Fruit fly (Drosophila melanogaster) whole organism, embryonic: ENCODE data around the gene 14-3-3epsilon.
A peak's percentile ranks its signal among the peaks of the same experiment; 100 is the strongest.

ENCODE experiments used
- Asciz ChIP-seq: fragments of 200-800 bp; sonication (Bioruptor generic); optimal IDR thresholded peaks from 2 replicates; lab custom pipeline; 2017; ENCODE audit warnings: missing biosample characterization, mild to moderate bottlenecking, missing genetic modification characterization, missing genetic modification reagents
- Atf3 ChIP-seq: fragments of 200-800 bp; sonication (Bioruptor generic); optimal IDR thresholded peaks from 3 replicates; lab custom pipeline; 2016; ENCODE audit warnings: missing biosample characterization, missing genetic modification characterization
- B-H1 ChIP-seq: fragments of 200-800 bp; sonication (Bioruptor generic); IDR thresholded peaks from 3 replicates; pipeline ENCODE4 v1.3.6; 2022; ENCODE audit warnings: missing biosample characterization, missing genetic modification characterization
- C15 ChIP-seq: fragments of 200-800 bp; sonication (Bioruptor generic); IDR thresholded peaks from 3 replicates; pipeline ENCODE4 v1.3.6; 2022; ENCODE audit warnings: missing biosample characterization, missing genetic modification characterization
- CG10654 ChIP-seq: fragments of 200-800 bp; sonication (Bioruptor generic); optimal IDR thresholded peaks from 2 replicates; lab custom pipeline; 2016; ENCODE audit warnings: missing biosample characterization, missing genetic modification characterization
- CG12659 ChIP-seq: fragments of 200-800 bp; sonication (Bioruptor generic); optimal IDR thresholded peaks from 3 replicates; lab custom pipeline; 2017; ENCODE audit warnings: mild to moderate bottlenecking, missing biosample characterization, missing genetic modification reagents, missing genetic modification characterization
- CG14014 ChIP-seq: fragments of 200-800 bp; sonication (Bioruptor generic); IDR thresholded peaks from 2 replicates; pipeline ENCODE4 v1.3.6; 2022; ENCODE audit warnings: missing biosample characterization, missing genetic modification characterization
- CG14965 ChIP-seq: fragments of 200-800 bp; sonication (Bioruptor generic); optimal IDR thresholded peaks from 2 replicates; lab custom pipeline; 2016; ENCODE audit warnings: missing biosample characterization, missing genetic modification characterization, borderline replicate concordance
- CG17186 ChIP-seq: fragments of 200-800 bp; sonication (Bioruptor generic); optimal IDR thresholded peaks from 3 replicates; lab custom pipeline; 2017; ENCODE audit warnings: missing biosample characterization, missing genetic modification reagents, missing genetic modification characterization
- CG1792 ChIP-seq: fragments of 200-800 bp; sonication (Bioruptor generic); optimal IDR thresholded peaks from 2 replicates; lab custom pipeline; 2016; ENCODE audit warnings: missing biosample characterization, missing genetic modification characterization
- CG2889 ChIP-seq: fragments of 200-800 bp; sonication (Bioruptor generic); IDR thresholded peaks from 3 replicates; pipeline ENCODE4 v1.3.6; 2022; ENCODE audit warnings: missing biosample characterization, missing genetic modification characterization
- CG32772 ChIP-seq: fragments of 200-800 bp; sonication (Bioruptor generic); IDR thresholded peaks from 2 replicates; pipeline ENCODE4 v1.3.6; 2022; ENCODE audit warnings: missing biosample characterization, missing genetic modification characterization
- CG3281 ChIP-seq: fragments of 200-800 bp; sonication (Bioruptor generic); optimal IDR thresholded peaks from 3 replicates; lab custom pipeline; 2017; ENCODE audit warnings: missing biosample characterization, mild to moderate bottlenecking, missing genetic modification characterization
- CG34224 ChIP-seq: fragments of 200-800 bp; sonication (Bioruptor generic); IDR thresholded peaks from 3 replicates; pipeline ENCODE4 v1.3.6; 2022; ENCODE audit warnings: missing biosample characterization, missing genetic modification characterization; ENCODE audit not compliant: partially characterized antibody
- CG4328 ChIP-seq: fragments of 200-800 bp; sonication (Bioruptor generic); optimal IDR thresholded peaks from 3 replicates; lab custom pipeline; 2017; ENCODE audit warnings: missing biosample characterization, missing genetic modification reagents, missing genetic modification characterization
- CG6683 ChIP-seq: fragments of 200-800 bp; sonication (Bioruptor generic); optimal IDR thresholded peaks from 2 replicates; lab custom pipeline; 2017; ENCODE audit warnings: missing biosample characterization, mild to moderate bottlenecking, missing genetic modification characterization, missing genetic modification reagents
- CG6791 ChIP-seq: fragments of 200-800 bp; sonication (Bioruptor generic); IDR thresholded peaks from 3 replicates; pipeline ENCODE4 v1.3.6; 2022; ENCODE audit warnings: missing biosample characterization, missing genetic modification characterization; ENCODE audit not compliant: partially characterized antibody
- CG9215 ChIP-seq: fragments of 200-800 bp; sonication (Bioruptor generic); IDR thresholded peaks from 2 replicates; pipeline ENCODE4 v1.3.6; 2022; ENCODE audit warnings: missing biosample characterization, missing genetic modification characterization
- CG9817 ChIP-seq: fragments of 200-800 bp; sonication (Bioruptor generic); optimal IDR thresholded peaks from 2 replicates; lab custom pipeline; 2018; ENCODE audit warnings: missing biosample characterization, mild to moderate bottlenecking, missing genetic modification characterization, moderate library complexity
- Dref ChIP-seq: fragments of 200-800 bp; sonication (Bioruptor generic); IDR thresholded peaks from 2 replicates; pipeline ENCODE4 v1.3.6; 2022; ENCODE audit warnings: missing biosample characterization, missing genetic modification characterization
- ERR ChIP-seq: fragments of 200-800 bp; sonication (Bioruptor generic); optimal IDR thresholded peaks from 2 replicates; lab custom pipeline; 2016; ENCODE audit warnings: missing biosample characterization, missing genetic modification characterization
- Ets65A ChIP-seq: fragments of 200-800 bp; sonication (Bioruptor generic); peaks from one replicate; lab custom pipeline; 2016; ENCODE audit warnings: missing biosample characterization, missing genetic modification characterization
- Fer2 ChIP-seq: fragments of 200-800 bp; sonication (Bioruptor generic); optimal IDR thresholded peaks from 2 replicates; lab custom pipeline; 2018; ENCODE audit warnings: missing biosample characterization, mild to moderate bottlenecking, missing genetic modification characterization, moderate library complexity
- Hmr ChIP-seq: fragments of 200-800 bp; sonication (Bioruptor generic); optimal IDR thresholded peaks from 3 replicates; lab custom pipeline; 2017; ENCODE audit warnings: mild to moderate bottlenecking, missing biosample characterization, missing genetic modification reagents, missing genetic modification characterization
- Opbp ChIP-seq: fragments of 200-800 bp; sonication (Bioruptor generic); IDR thresholded peaks from 3 replicates; pipeline ENCODE4 v1.3.6; 2022; ENCODE audit warnings: missing biosample characterization, missing genetic modification characterization; ENCODE audit not compliant: partially characterized antibody
- PHDP ChIP-seq: fragments of 200-800 bp; sonication (Bioruptor generic); optimal IDR thresholded peaks from 3 replicates; lab custom pipeline; 2018; ENCODE audit warnings: missing biosample characterization, mild to moderate bottlenecking, missing genetic modification characterization, moderate library complexity
- Sry-δ ChIP-seq: fragments of 200-800 bp; sonication (Bioruptor generic); optimal IDR thresholded peaks from 2 replicates; lab custom pipeline; 2016; ENCODE audit warnings: missing biosample characterization, missing genetic modification characterization
- abd-A ChIP-seq: fragments of 200-800 bp; sonication (Bioruptor generic); optimal IDR thresholded peaks from 3 replicates; lab custom pipeline; 2019; ENCODE audit warnings: missing biosample characterization, mild to moderate bottlenecking, missing genetic modification characterization, moderate library complexity
- amos ChIP-seq: fragments of 200-800 bp; sonication (Bioruptor generic); IDR thresholded peaks from 2 replicates; pipeline ENCODE4 v1.3.6; 2022; ENCODE audit warnings: missing biosample characterization, missing genetic modification characterization; ENCODE audit not compliant: partially characterized antibody
- bbx ChIP-seq: fragments of 200-800 bp; sonication (Bioruptor generic); IDR thresholded peaks from 2 replicates; pipeline ENCODE4 v1.3.6; 2022; ENCODE audit warnings: missing biosample characterization, missing genetic modification characterization; ENCODE audit not compliant: partially characterized antibody
- chinmo ChIP-seq: fragments of 200-800 bp; sonication (Bioruptor generic); IDR thresholded peaks from 4 replicates; pipeline ENCODE4 v1.3.6; 2022; ENCODE audit warnings: missing biosample characterization, missing genetic modification characterization; ENCODE audit not compliant: partially characterized antibody
- cwo ChIP-seq: fragments of 200-800 bp; sonication (Bioruptor generic); optimal IDR thresholded peaks from 3 replicates; lab custom pipeline; 2017; ENCODE audit warnings: missing biosample characterization, missing genetic modification characterization, mild to moderate bottlenecking, moderate library complexity, missing genetic modification reagents
- en ChIP-seq: fragments of 200-800 bp; sonication (Bioruptor generic); optimal IDR thresholded peaks from 2 replicates; lab custom pipeline; 2016; ENCODE audit warnings: missing biosample characterization, missing genetic modification characterization
- fd102C ChIP-seq: fragments of 200-800 bp; sonication (Bioruptor generic); optimal IDR thresholded peaks from 2 replicates; lab custom pipeline; 2018; ENCODE audit warnings: missing biosample characterization, mild to moderate bottlenecking, missing genetic modification characterization, moderate library complexity
- fd3F ChIP-seq: fragments of 200-800 bp; sonication (Bioruptor generic); optimal IDR thresholded peaks from 2 replicates; lab custom pipeline; 2018; ENCODE audit warnings: missing biosample characterization, mild to moderate bottlenecking, missing genetic modification characterization, moderate library complexity
- fd96Cb ChIP-seq: fragments of 200-800 bp; sonication (Bioruptor generic); optimal IDR thresholded peaks from 2 replicates; lab custom pipeline; 2018; ENCODE audit warnings: missing biosample characterization, mild to moderate bottlenecking, missing genetic modification characterization, moderate library complexity
- grau ChIP-seq: fragments of 200-800 bp; optimal IDR thresholded peaks from 3 replicates; lab custom pipeline; 2019; ENCODE audit warnings: missing biosample characterization, mild to moderate bottlenecking, missing genetic modification characterization, moderate library complexity
- inv ChIP-seq: fragments of 200-800 bp; sonication (Bioruptor generic); IDR thresholded peaks from 2 replicates; pipeline ENCODE4 v1.3.6; 2022; ENCODE audit warnings: missing biosample characterization, missing genetic modification characterization; ENCODE audit not compliant: partially characterized antibody
- klu ChIP-seq: fragments of 200-800 bp; sonication (Bioruptor generic); IDR thresholded peaks from 2 replicates; pipeline ENCODE4 v1.3.6; 2022; ENCODE audit warnings: missing biosample characterization, missing genetic modification characterization
- lab ChIP-seq: fragments of 200-800 bp; sonication (Bioruptor generic); optimal IDR thresholded peaks from 3 replicates; lab custom pipeline; 2017; ENCODE audit warnings: missing biosample characterization, missing genetic modification characterization, mild to moderate bottlenecking, moderate library complexity, missing genetic modification reagents
- mld ChIP-seq: fragments of 200-800 bp; sonication (Bioruptor generic); IDR thresholded peaks from 3 replicates; pipeline ENCODE4 v1.3.6; 2022; ENCODE audit warnings: missing biosample characterization, missing genetic modification characterization; ENCODE audit not compliant: partially characterized antibody
- nerfin-1 ChIP-seq: fragments of 200-800 bp; sonication (Bioruptor generic); optimal IDR thresholded peaks from 3 replicates; lab custom pipeline; 2019; ENCODE audit warnings: missing biosample characterization, mild to moderate bottlenecking, missing genetic modification characterization, moderate library complexity
- nerfin-2 ChIP-seq: fragments of 200-800 bp; sonication (Bioruptor generic); IDR thresholded peaks from 2 replicates; pipeline ENCODE4 v1.3.6; 2022; ENCODE audit warnings: missing biosample characterization, missing genetic modification characterization; ENCODE audit not compliant: partially characterized antibody
- row ChIP-seq: fragments of 200-800 bp; sonication (Bioruptor generic); IDR thresholded peaks from 3 replicates; pipeline ENCODE4 v1.3.6; 2022; ENCODE audit warnings: missing biosample characterization, missing genetic modification characterization
- trem ChIP-seq: fragments of 200-800 bp; optimal IDR thresholded peaks from 3 replicates; lab custom pipeline; 2019; ENCODE audit warnings: missing biosample characterization, mild to moderate bottlenecking, missing genetic modification characterization, moderate library complexity
- zen2 ChIP-seq: fragments of 200-800 bp; sonication (Bioruptor generic); IDR thresholded peaks from 3 replicates; pipeline ENCODE4 v1.3.6; 2022; ENCODE audit warnings: missing biosample characterization, missing genetic modification characterization; ENCODE audit not compliant: partially characterized antibody
- zf30C ChIP-seq: fragments of 200-800 bp; sonication (Bioruptor generic); optimal IDR thresholded peaks from 3 replicates; lab custom pipeline; 2018; ENCODE audit warnings: missing biosample characterization, mild to moderate bottlenecking, missing genetic modification characterization

Gene 14-3-3epsilon

DNA sequence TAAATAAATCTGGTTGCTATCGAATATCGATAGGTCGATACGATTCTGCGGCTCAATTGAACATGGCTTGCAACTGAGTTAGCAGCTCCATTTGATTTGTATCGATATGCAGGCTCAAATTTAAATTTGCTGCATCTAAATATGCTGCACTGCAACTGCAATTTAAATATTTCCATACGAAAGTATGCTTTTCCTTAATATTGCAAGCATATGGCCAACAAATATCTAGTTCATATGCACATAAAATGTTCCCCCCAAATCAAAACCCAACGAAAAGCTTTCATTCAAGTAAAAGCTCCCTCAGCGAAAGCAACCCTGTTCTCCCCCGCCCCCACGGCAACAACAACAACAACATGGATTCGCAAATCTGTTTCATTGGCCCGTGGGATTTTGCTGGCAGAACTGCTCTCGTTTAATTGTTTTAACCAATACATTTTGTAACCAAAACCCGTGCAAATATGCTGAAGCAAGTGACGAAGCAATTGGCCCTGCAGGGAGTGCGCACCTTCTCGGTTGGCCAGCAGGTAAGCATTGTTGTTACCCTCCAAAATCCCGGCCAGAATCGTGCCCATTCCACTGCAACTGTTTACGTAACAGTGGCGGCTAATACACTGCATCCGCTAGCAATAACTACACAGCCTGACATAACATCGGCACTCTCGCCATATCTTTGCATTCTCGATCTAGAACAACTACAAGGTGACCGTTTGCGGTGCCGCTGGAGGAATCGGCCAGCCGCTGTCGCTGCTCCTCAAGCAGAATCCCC is 16.1 kb upstream of the 14-3-3epsilon start, which contains the start of the genes CG7168 and Mdh2 (continued):
- TF ChIP-seq CG14965 (GFP tag; lab: Kevin White, UChicago) (no peak), C15 (GFP tag; lab: Robert Waterston, UW) (no peak), Dref (GFP tag; lab: Robert Waterston, UW) (peak; percentile 92), nerfin-2 (GFP tag; lab: Robert Waterston, UW) (peak; percentile 92), Sry-δ (GFP tag; lab: Kevin White, UChicago) (peak; percentile 83), abd-A (tag; lab: Kevin White, UChicago) (no peak), bbx (GFP tag; lab: Robert Waterston, UW) (peak; percentile 79), Opbp (GFP tag; lab: Robert Waterston, UW) (peak; percentile 87; the same call in 2 of the 3 replicates), PHDP (tag; lab: Kevin White, UChicago) (no peak), CG17186 (peak; percentile 19), zen2 (GFP tag; lab: Robert Waterston, UW) (peak; percentile 67; the same call in 2 of the 3 replicates), lab (GFP tag; lab: Kevin White, UChicago) (peak; percentile 40), B-H1 (no peak), ERR (GFP tag; lab: Kevin White, UChicago) (no peak), Fer2 (tag; lab: Kevin White, UChicago) (no peak), trem (peak; percentile 99), CG14014 (GFP tag; lab: Robert Waterston, UW) (no peak), chinmo (peak; percentile 73; the same call in 3 of the 4 replicates), nerfin-1 (peak; percentile 18), inv (peak; percentile 63), Asciz (GFP tag; lab: Kevin White, UChicago) (no peak), fd96Cb (tag; lab: Kevin White, UChicago) (no peak), CG1792 (GFP tag; lab: Kevin White, UChicago) (no peak), grau (tag; lab: Kevin White, UChicago) (peak; percentile 1), CG2889 (GFP tag; lab: Robert Waterston, UW) (no peak), CG34224 (GFP tag; lab: Robert Waterston, UW) (peak; percentile 79), Hmr (peak; percentile 14), en (GFP tag; lab: Kevin White, UChicago) (no peak), CG6791 (peak; percentile 86), CG9817 (no peak), row (no peak), CG4328 (no peak), fd3F (GFP tag; lab: Kevin White, UChicago) (no peak), CG3281 (GFP tag; lab: Kevin White, UChicago) (peak; percentile 41), amos (GFP tag; lab: Robert Waterston, UW) (peak; percentile 79), Atf3 (GFP tag; lab: Kevin White, UChicago) (no peak), fd102C (no peak), Ets65A (GFP tag; lab: Kevin White, UChicago) (no peak), mld (GFP tag; lab: Robert Waterston, UW) (peak; percentile 73; the same call in 2 of the 3 replicates), CG6683 (GFP tag; lab: Kevin White, UChicago) (no peak), CG12659 (GFP tag; lab: Kevin White, UChicago) (peak; percentile 77), klu (peak; percentile 30; the same call in 1 of the 2 replicates), CG10654 (GFP tag; lab: Kevin White, UChicago) (no peak), cwo (GFP tag; lab: Kevin White, UChicago) (no peak), zf30C (GFP tag; lab: Kevin White, UChicago) (no peak), CG9215 (GFP tag; lab: Robert Waterston, UW) (no peak), CG32772 (GFP tag; lab: Robert Waterston, UW) (no peak)
